Fruit fly (Drosophila melanogaster) whole organism, embryonic: ENCODE data around the gene mdu.

Experiments used
- Abd-B ChIP-seq: fragments of 200-800 bp; sonication (Bioruptor generic); optimal IDR thresholded peaks from 2 replicates; lab custom pipeline; 2018; ENCODE audit warnings: missing biosample characterization, mild to moderate bottlenecking, missing genetic modification characterization, moderate library complexity
- Antp ChIP-seq: fragments of 200-800 bp; sonication (Bioruptor generic); optimal IDR thresholded peaks from 3 replicates; lab custom pipeline; 2016; ENCODE audit warnings: missing biosample characterization, missing genetic modification characterization
- Atf6 ChIP-seq: fragments of 200-800 bp; sonication (Bioruptor generic); IDR thresholded peaks from 2 replicates; pipeline ENCODE4 v1.3.6; 2022; ENCODE audit warnings: missing biosample characterization, missing genetic modification characterization
- C15 ChIP-seq: fragments of 200-800 bp; sonication (Bioruptor generic); IDR thresholded peaks from 3 replicates; pipeline ENCODE4 v1.3.6; 2022; ENCODE audit warnings: missing biosample characterization, missing genetic modification characterization
- CG10654 ChIP-seq: fragments of 200-800 bp; sonication (Bioruptor generic); optimal IDR thresholded peaks from 2 replicates; lab custom pipeline; 2016; ENCODE audit warnings: missing biosample characterization, missing genetic modification characterization
- CG11093 ChIP-seq: fragments of 200-800 bp; sonication (Bioruptor generic); IDR thresholded peaks from 3 replicates; pipeline ENCODE4 v1.3.6; 2022; ENCODE audit warnings: missing biosample characterization, missing genetic modification characterization
- CG11398 ChIP-seq: fragments of 200-800 bp; sonication (Bioruptor generic); optimal IDR thresholded peaks from 2 replicates; lab custom pipeline; 2016; ENCODE audit warnings: missing biosample characterization, missing genetic modification characterization
- CG11504 ChIP-seq: fragments of 200-800 bp; sonication (Bioruptor generic); optimal IDR thresholded peaks from 3 replicates; lab custom pipeline; 2019; ENCODE audit warnings: missing biosample characterization, mild to moderate bottlenecking, missing genetic modification characterization, moderate library complexity
- CG1233 ChIP-seq: fragments of 200-800 bp; sonication (Bioruptor generic); optimal IDR thresholded peaks from 4 replicates; lab custom pipeline; 2018; ENCODE audit warnings: missing biosample characterization, mild to moderate bottlenecking, missing genetic modification characterization
- CG14014 ChIP-seq: fragments of 200-800 bp; sonication (Bioruptor generic); IDR thresholded peaks from 2 replicates; pipeline ENCODE4 v1.3.6; 2022; ENCODE audit warnings: missing biosample characterization, missing genetic modification characterization
- CG15269 ChIP-seq: fragments of 200-800 bp; sonication (Bioruptor generic); optimal IDR thresholded peaks from 2 replicates; lab custom pipeline; 2018; ENCODE audit warnings: missing biosample characterization, mild to moderate bottlenecking, missing genetic modification characterization, moderate library complexity
- CG18011 ChIP-seq: fragments of 200-800 bp; sonication (Bioruptor generic); optimal IDR thresholded peaks from 2 replicates; lab custom pipeline; 2017; ENCODE audit warnings: missing biosample characterization, missing genetic modification characterization, mild to moderate bottlenecking, moderate library complexity, missing genotype
- CG18262 ChIP-seq: fragments of 200-800 bp; optimal IDR thresholded peaks from 3 replicates; lab custom pipeline; 2019; ENCODE audit warnings: missing biosample characterization, mild to moderate bottlenecking, missing genetic modification characterization, moderate library complexity
- CG18599 ChIP-seq: fragments of 200-800 bp; sonication (Bioruptor generic); optimal IDR thresholded peaks from 3 replicates; lab custom pipeline; 2017; ENCODE audit warnings: missing biosample characterization, missing genetic modification characterization, mild to moderate bottlenecking, moderate library complexity, missing genetic modification reagents
- CG31388 ChIP-seq: fragments of 200-800 bp; sonication (Bioruptor generic); optimal IDR thresholded peaks from 2 replicates; lab custom pipeline; 2016; ENCODE audit warnings: missing biosample characterization, missing genetic modification characterization
- CG31441 ChIP-seq: fragments of 200-800 bp; sonication (Bioruptor generic); IDR thresholded peaks from 2 replicates; pipeline ENCODE4 v1.3.6; 2022; ENCODE audit warnings: missing biosample characterization, missing genetic modification characterization
- CG32767 ChIP-seq: fragments of 200-800 bp; sonication (Bioruptor generic); IDR thresholded peaks from 2 replicates; pipeline ENCODE4 v1.3.6; 2022; ENCODE audit warnings: missing biosample characterization, missing genetic modification characterization
- CG4282 ChIP-seq: fragments of 200-800 bp; sonication (Bioruptor generic); optimal IDR thresholded peaks from 2 replicates; lab custom pipeline; 2016; ENCODE audit warnings: missing biosample characterization, missing genetic modification characterization
- CG4820 ChIP-seq: fragments of 200-800 bp; sonication (Bioruptor generic); optimal IDR thresholded peaks from 3 replicates; lab custom pipeline; 2016; ENCODE audit warnings: missing biosample characterization, missing genetic modification characterization
- CG7745 ChIP-seq: fragments of 200-800 bp; sonication (Bioruptor generic); optimal IDR thresholded peaks from 2 replicates; lab custom pipeline; 2018; ENCODE audit warnings: missing biosample characterization, mild to moderate bottlenecking, missing genetic modification characterization, moderate library complexity
- CG7963 ChIP-seq: fragments of 200-800 bp; sonication (Bioruptor generic); IDR thresholded peaks from 3 replicates; pipeline ENCODE4 v1.3.6; 2022; ENCODE audit warnings: missing biosample characterization, missing genetic modification characterization; ENCODE audit not compliant: partially characterized antibody
- CG8290 ChIP-seq, 3 experiments: fragments of 200-800 bp; sonication (Bioruptor generic); optimal IDR thresholded peaks; 2 replicates each; lab custom pipeline; 2016 to 2019; ENCODE audit warnings: missing biosample characterization in 3 of 3, missing genetic modification characterization in 3 of 3, mild to moderate bottlenecking in 2 of 3, moderate library complexity in 1 of 3
- D19B ChIP-seq: fragments of 200-800 bp; sonication (Bioruptor generic); optimal IDR thresholded peaks from 2 replicates; lab custom pipeline; 2017; ENCODE audit warnings: missing biosample characterization, mild to moderate bottlenecking, missing genetic modification characterization
- Dek ChIP-seq: fragments of 200-800 bp; sonication (Bioruptor generic); optimal IDR thresholded peaks from 3 replicates; lab custom pipeline; 2019; ENCODE audit warnings: missing biosample characterization, mild to moderate bottlenecking, missing genetic modification characterization, moderate library complexity
- Dref ChIP-seq: fragments of 200-800 bp; sonication (Bioruptor generic); IDR thresholded peaks from 2 replicates; pipeline ENCODE4 v1.3.6; 2022; ENCODE audit warnings: missing biosample characterization, missing genetic modification characterization
- Drgx ChIP-seq: fragments of 200-800 bp; sonication (Bioruptor generic); IDR thresholded peaks from 2 replicates; pipeline ENCODE4 v1.3.6; 2022; ENCODE audit warnings: missing biosample characterization, missing genetic modification characterization
- Hand ChIP-seq: fragments of 200-800 bp; sonication (Bioruptor generic); optimal IDR thresholded peaks from 2 replicates; lab custom pipeline; 2017; ENCODE audit warnings: mild to moderate bottlenecking, missing biosample characterization, missing genetic modification reagents, missing genetic modification characterization
- Mad ChIP-seq: fragments of 200-800 bp; sonication (Bioruptor generic); optimal IDR thresholded peaks from 2 replicates; lab custom pipeline; 2016; ENCODE audit warnings: missing biosample characterization, missing genetic modification characterization
- Meics ChIP-seq: fragments of 200-800 bp; sonication (Bioruptor generic); optimal IDR thresholded peaks from 2 replicates; lab custom pipeline; 2017; ENCODE audit warnings: missing biosample characterization, mild to moderate bottlenecking, missing genetic modification characterization
- Pdp1 ChIP-seq, 2 experiments: fragments of 200-800 bp; sonication (Bioruptor generic); optimal IDR thresholded peaks; 3 replicates each; lab custom pipeline; 2016; ENCODE audit warnings: missing biosample characterization in 2 of 2, missing genetic modification characterization in 2 of 2, mild to moderate bottlenecking in 1 of 2, moderate library complexity in 1 of 2
- Scr ChIP-seq: fragments of 200-800 bp; sonication (Bioruptor generic); IDR thresholded peaks from 2 replicates; pipeline ENCODE4 v1.3.6; 2022; ENCODE audit warnings: missing biosample characterization, missing genetic modification characterization; ENCODE audit not compliant: partially characterized antibody
- Side ChIP-seq: fragments of 200-800 bp; sonication (Bioruptor generic); optimal IDR thresholded peaks from 2 replicates; lab custom pipeline; 2016; ENCODE audit warnings: missing biosample characterization, missing genetic modification characterization
- Trl ChIP-seq, 3 experiments: fragments of >200 bp in 2 of 3; fragments of 200-800 bp in 1 of 3; sonication (Bioruptor generic) in 1 of 3; optimal IDR thresholded peaks; 2 replicates in 1 of 3; 3 replicates in 2 of 3; lab custom pipeline; 2016 to 2017; ENCODE audit warnings: missing biosample characterization in 1 of 3, missing genetic modification characterization in 1 of 3
- Usf ChIP-seq: fragments of 200-800 bp; sonication (Bioruptor generic); optimal IDR thresholded peaks from 2 replicates; lab custom pipeline; 2017; ENCODE audit warnings: missing genotype, missing biosample characterization, missing genetic modification characterization
- ab ChIP-seq: fragments of 200-800 bp; sonication (Bioruptor generic); optimal IDR thresholded peaks from 2 replicates; lab custom pipeline; 2016; ENCODE audit warnings: missing biosample characterization, missing genetic modification characterization
- bowl ChIP-seq: fragments of 200-800 bp; sonication (Bioruptor generic); IDR thresholded peaks from 2 replicates; pipeline ENCODE4 v1.3.6; 2022; ENCODE audit warnings: missing biosample characterization, missing genetic modification characterization
- cas ChIP-seq: fragments of 200-800 bp; sonication (Bioruptor generic); IDR thresholded peaks from 2 replicates; pipeline ENCODE4 v1.3.6; 2022; ENCODE audit warnings: missing biosample characterization, missing genetic modification characterization
- crp ChIP-seq, 2 experiments: fragments of 200-800 bp; sonication (Bioruptor generic); optimal IDR thresholded peaks; 2 replicates in 1 of 2; 3 replicates in 1 of 2; lab custom pipeline; 2017; ENCODE audit warnings: missing biosample characterization in 2 of 2, missing genetic modification characterization in 2 of 2, mild to moderate bottlenecking in 1 of 2, moderate library complexity in 1 of 2
- dati ChIP-seq: fragments of 200-800 bp; sonication (Bioruptor generic); IDR thresholded peaks from 2 replicates; pipeline ENCODE4 v1.3.6; 2022; ENCODE audit warnings: missing biosample characterization, missing genetic modification characterization
- disco-r ChIP-seq: fragments of 200-800 bp; sonication (Bioruptor generic); optimal IDR thresholded peaks from 2 replicates; lab custom pipeline; 2016; ENCODE audit warnings: missing biosample characterization, missing genetic modification characterization
- jigr1 ChIP-seq: fragments of 200-800 bp; sonication (Bioruptor generic); IDR thresholded peaks from 3 replicates; pipeline ENCODE4 v1.3.6; 2022; ENCODE audit warnings: missing biosample characterization, missing genetic modification characterization
- lilli ChIP-seq: fragments of 200-800 bp; sonication (Bioruptor generic); optimal IDR thresholded peaks from 3 replicates; lab custom pipeline; 2016; ENCODE audit warnings: missing biosample characterization, missing genetic modification characterization
- luna ChIP-seq: fragments of 200-800 bp; sonication (Bioruptor generic); optimal IDR thresholded peaks from 2 replicates; lab custom pipeline; 2016; ENCODE audit warnings: missing biosample characterization, missing genetic modification characterization
- nerfin-2 ChIP-seq: fragments of 200-800 bp; sonication (Bioruptor generic); IDR thresholded peaks from 2 replicates; pipeline ENCODE4 v1.3.6; 2022; ENCODE audit warnings: missing biosample characterization, missing genetic modification characterization; ENCODE audit not compliant: partially characterized antibody
- nmo ChIP-seq: fragments of 200-800 bp; sonication (Bioruptor generic); optimal IDR thresholded peaks from 2 replicates; lab custom pipeline; 2018; ENCODE audit warnings: missing biosample characterization, mild to moderate bottlenecking, missing genetic modification characterization, moderate library complexity
- salm ChIP-seq: fragments of 200-800 bp; sonication (Bioruptor generic); optimal IDR thresholded peaks from 2 replicates; lab custom pipeline; 2018; ENCODE audit warnings: missing biosample characterization, mild to moderate bottlenecking, missing genetic modification characterization
- tap ChIP-seq: fragments of 200-800 bp; optimal IDR thresholded peaks from 3 replicates; lab custom pipeline; 2019; ENCODE audit warnings: missing biosample characterization, mild to moderate bottlenecking, missing genetic modification characterization, moderate library complexity
- zfh1 ChIP-seq: fragments of 200-800 bp; sonication (Bioruptor generic); IDR thresholded peaks from 3 replicates; pipeline ENCODE4 v1.3.6; 2022; ENCODE audit warnings: missing biosample characterization, missing genetic modification characterization
- zfh2 ChIP-seq: fragments of 200-800 bp; sonication (Bioruptor generic); optimal IDR thresholded peaks from 2 replicates; lab custom pipeline; 2016; ENCODE audit warnings: missing biosample characterization, missing genetic modification characterization

Gene mdu

dm6 chrX:12473953-12474468 lies 23.0 kb upstream of the mdu start (continued):
- TF ChIP-seq CG15269 (tag; lab: Kevin White, UChicago) (peak; percentile 92), CG31441 (GFP tag; lab: Robert Waterston, UW) (peak; percentile 85), ab (no peak), Atf6 (GFP tag; lab: Robert Waterston, UW) (peak; percentile 72), CG10654 (GFP tag; lab: Kevin White, UChicago) (peak; percentile 38), CG14014 (GFP tag; lab: Robert Waterston, UW) (peak; percentile 76), tap (tag; lab: Kevin White, UChicago) (peak; percentile 82), Mad (no peak), CG18011 (no peak), CG4282 (GFP tag; lab: Kevin White, UChicago) (no peak), nerfin-2 (no peak), Meics (peak; percentile 84), Scr (GFP tag; lab: Robert Waterston, UW) (no peak), CG11398 (GFP tag; lab: Kevin White, UChicago) (no peak), Pdp1 (GFP tag; optimal IDR thresholded peaks at IDR 0.05; lab: Kevin White, UChicago) (peak; percentile 44 to 94), CG7963 (GFP tag; lab: Robert Waterston, UW) (no peak), Trl (optimal IDR thresholded peaks at IDR 0.05; lab: Kevin White, UChicago) (no peak), Trl (GFP tag; optimal IDR thresholded peaks at IDR 0.05; lab: Kevin White, UChicago) (no peak), CG32767 (GFP tag; lab: Robert Waterston, UW) (peak; percentile 18; the same call in 1 of the 2 replicates), zfh2 (GFP tag; lab: Kevin White, UChicago) (peak; percentile 6), Side (GFP tag; lab: Kevin White, UChicago) (no peak), CG8290 (GFP tag; optimal IDR thresholded peaks at IDR 0.05; lab: Kevin White, UChicago) (no peak), CG8290 (tag; optimal IDR thresholded peaks at IDR 0.05; lab: Kevin White, UChicago) (no peak), Hand (GFP tag; lab: Kevin White, UChicago) (peak; percentile 72), Antp (GFP tag; lab: Kevin White, UChicago) (peak; percentile 21), CG18599 (peak; percentile 86), Usf (peak; percentile 68), CG4820 (peak; percentile 43), lilli (peak; percentile 52), crp (GFP tag; optimal IDR thresholded peaks at IDR 0.05; lab: Kevin White, UChicago) (no peak), CG11504 (tag; lab: Kevin White, UChicago) (peak; percentile 87), salm (tag; lab: Kevin White, UChicago) (peak; percentile 74), zfh1 (GFP tag; lab: Robert Waterston, UW) (0 out of 3 replicates have a peak, but pooled peaks have one; percentile 39), nmo (GFP tag; lab: Kevin White, UChicago) (peak; percentile 89), C15 (GFP tag; lab: Robert Waterston, UW) (no peak), bowl (GFP tag; lab: Robert Waterston, UW) (no peak), CG7745 (no peak), D19B (GFP tag; lab: Kevin White, UChicago) (peak; percentile 18), cas (GFP tag; lab: Robert Waterston, UW) (0 out of 2 replicates have a peak, but pooled peaks have one; percentile 22), disco-r (no peak), CG31388 (no peak), luna (GFP tag; lab: Kevin White, UChicago) (no peak), CG1233 (GFP tag; lab: Kevin White, UChicago) (peak; percentile 76), Dref (GFP tag; lab: Robert Waterston, UW) (no peak), jigr1 (GFP tag; lab: Robert Waterston, UW) (no peak; the same call in 2 of the 3 replicates), Dek (tag; lab: Kevin White, UChicago) (peak; percentile 82), CG18262 (peak; percentile 85), CG11093 (GFP tag; lab: Robert Waterston, UW) (peak; percentile 39; the same call in 1 of the 3 replicates), Drgx (GFP tag; lab: Robert Waterston, UW) (peak; percentile 64), dati (GFP tag; lab: Robert Waterston, UW) (no peak), Abd-B (GFP tag; lab: Kevin White, UChicago) (peak; percentile 77)
